Worm (Caenorhabditis elegans): ENCODE data around the gene nhr-105.

nhr-105 gene

ce11 chrIV:7016502-7016901 lies 33.5 kb upstream of the nhr-105 start (continued):
- TF ChIP-seq dmd-4 (tag; optimal IDR thresholded peaks at IDR 0.05) (no peak), mbf-1 (tag; optimal IDR thresholded peaks at IDR 0.05) (no peak), lsy-2 (tag; optimal IDR thresholded peaks at IDR 0.05) (peak in 1 of 2 experiments; percentile 63), nhr-6 (tag; optimal IDR thresholded peaks at IDR 0.05) (no peak), C34F6.9 (tag; optimal IDR thresholded peaks at IDR 0.05) (peak; percentile 88), ztf-1 (GFP tag; conservative IDR thresholded peaks at IDR 0.05) (no peak), peb-1 (tag; optimal IDR thresholded peaks at IDR 0.05) (no peak), fos-1 (tag; optimal IDR thresholded peaks at IDR 0.05) (no peak), zag-1 (tag; optimal IDR thresholded peaks at IDR 0.05) (no peak), nhr-77 (tag; optimal IDR thresholded peaks at IDR 0.05) (no peak), sma-3 (GFP tag; optimal IDR thresholded peaks at IDR 0.05) (no peak), nhr-237 (tag; optimal IDR thresholded peaks at IDR 0.05) (no peak)

DNA sequence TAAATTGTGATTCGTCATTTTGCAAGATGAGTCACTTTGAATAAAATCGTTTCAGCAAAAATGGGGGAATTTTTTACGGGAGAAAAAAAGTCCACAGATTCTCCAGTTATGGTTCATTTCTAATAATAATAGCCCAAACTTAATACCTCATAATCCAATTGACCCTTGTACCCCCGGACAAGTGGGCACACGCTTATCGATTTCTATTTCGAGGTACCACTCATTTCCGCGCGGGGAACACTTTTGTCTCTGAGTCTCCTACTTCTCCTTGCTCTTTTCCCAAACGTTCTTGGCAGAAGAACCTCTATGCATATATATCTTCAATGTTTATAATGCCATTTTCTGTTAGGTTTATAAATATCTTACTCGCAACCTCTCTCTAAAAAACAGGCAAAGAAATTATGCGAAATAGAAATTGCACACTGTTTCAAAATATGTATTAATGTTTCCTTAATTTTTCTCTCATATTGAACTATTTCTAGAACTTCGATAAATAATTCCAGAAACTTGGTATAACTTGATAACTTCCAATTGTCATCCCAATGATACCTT lies 32.8 kb upstream of the nhr-105 start, which contains the start of gene gldi-4:
Gene gldi-4 (plus strand): TSS at position 502 of the 552 bp plus-strand sequence.
- TF ChIP-seq nhr-6 (tag; optimal IDR thresholded peaks at IDR 0.05) (no peak), snpc-4 (tag; optimal IDR thresholded peaks at IDR 0.05) (no peak), mbf-1 (tag; optimal IDR thresholded peaks at IDR 0.05) (no peak), ama-1 (optimal IDR thresholded peaks at IDR 0.05) (no peak), ZK546.5 (tag; optimal IDR thresholded peaks at IDR 0.05) (no peak), ceh-16 (tag; optimal IDR thresholded peaks at IDR 0.05) (no peak), lin-39 (tag; optimal IDR thresholded peaks at IDR 0.05) (no peak), elt-3 (tag; optimal IDR thresholded peaks at IDR 0.05) (no peak), mab-5 (tag; optimal IDR thresholded peaks at IDR 0.05) (no peak), crh-2 (tag; optimal IDR thresholded peaks at IDR 0.05) (no peak), blmp-1 (tag; optimal IDR thresholded peaks at IDR 0.05; ENCODE audit: insufficient read depth) (no peak), peb-1 (tag; optimal IDR thresholded peaks at IDR 0.05) (no peak), sma-9 (GFP tag; optimal IDR thresholded peaks at IDR 0.05) (no peak), sma-9 (tag; optimal IDR thresholded peaks at IDR 0.05) (no peak), ceh-82 (tag; optimal IDR thresholded peaks at IDR 0.05) (no peak), zag-1 (tag; optimal IDR thresholded peaks at IDR 0.05) (no peak), unc-55 (GFP tag; optimal IDR thresholded peaks at IDR 0.05) (no peak), aly-2 (tag; optimal IDR thresholded peaks at IDR 0.05) (no peak), unc-62 (GFP tag; optimal IDR thresholded peaks at IDR 0.05) (no peak)

DNA sequence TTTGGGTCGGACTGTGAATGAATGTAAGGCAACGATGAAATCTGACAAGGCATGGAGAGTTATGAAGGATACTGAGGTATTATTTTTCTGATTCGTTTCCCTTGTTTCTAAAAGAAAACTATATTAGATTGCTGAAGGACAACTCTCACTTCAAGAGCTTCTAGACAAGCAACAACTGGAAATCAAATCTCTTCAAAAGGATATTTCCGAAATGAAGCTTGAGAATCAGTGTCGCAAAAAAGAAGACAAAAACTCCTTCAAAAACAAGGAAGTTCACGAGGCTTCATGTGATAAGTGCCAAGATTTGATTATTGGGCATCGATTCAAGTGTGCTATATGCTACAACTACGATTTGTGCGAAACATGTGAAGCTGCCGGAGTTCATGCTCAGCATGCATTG lies 31.3 kb upstream of the nhr-105 start:
- TF ChIP-seq nhr-25 (tag; optimal IDR thresholded peaks at IDR 0.05) (no peak), unc-55 (GFP tag; optimal IDR thresholded peaks at IDR 0.05) (no peak), snpc-4 (tag; optimal IDR thresholded peaks at IDR 0.05) (no peak), nhr-6 (tag; optimal IDR thresholded peaks at IDR 0.05) (no peak), ZK546.5 (tag; optimal IDR thresholded peaks at IDR 0.05) (no peak), nhr-21 (tag; optimal IDR thresholded peaks at IDR 0.05) (no peak), Y55F3AM.14 (GFP tag; optimal IDR thresholded peaks at IDR 0.05) (no peak), lin-13 (GFP tag; optimal IDR thresholded peaks at IDR 0.05) (no peak), sma-3 (GFP tag; optimal IDR thresholded peaks at IDR 0.05) (no peak), sem-4 (tag; optimal IDR thresholded peaks at IDR 0.05) (no peak), C34F6.9 (tag; optimal IDR thresholded peaks at IDR 0.05) (no peak), egl-27 (tag; optimal IDR thresholded peaks at IDR 0.05) (no peak), dmd-4 (tag; optimal IDR thresholded peaks at IDR 0.05) (no peak), blmp-1 (tag; optimal IDR thresholded peaks at IDR 0.05; ENCODE audit: insufficient read depth) (no peak), zag-1 (tag; optimal IDR thresholded peaks at IDR 0.05) (no peak), nhr-237 (tag; optimal IDR thresholded peaks at IDR 0.05) (no peak)

- peak; percentile 50 for TF ChIP-seq crh-2 (tag; optimal IDR thresholded peaks at IDR 0.05)
- peak; percentile 25 for TF ChIP-seq F13H6.1 (tag; optimal IDR thresholded peaks at IDR 0.05)
- TF ChIP-seq sem-4 (tag; optimal IDR thresholded peaks at IDR 0.05): no peak
- peak; percentile 53 for TF ChIP-seq nhr-25 (tag; optimal IDR thresholded peaks at IDR 0.05)
- peak; percentile 64 for TF ChIP-seq sma-9 (GFP tag; optimal IDR thresholded peaks at IDR 0.05)
- TF ChIP-seq sma-9 (tag; optimal IDR thresholded peaks at IDR 0.05): no peak
- no peak for TF ChIP-seq nhr-21 (tag; optimal IDR thresholded peaks at IDR 0.05)
- TF ChIP-seq fos-1 (tag; optimal IDR thresholded peaks at IDR 0.05): peak; percentile 24
- peak; percentile 41 for TF ChIP-seq sma-3 (GFP tag; optimal IDR thresholded peaks at IDR 0.05)
- TF ChIP-seq mdl-1 (tag; optimal IDR thresholded peaks at IDR 0.05): peak in 1 of 2 experiments; percentile 22
- TF ChIP-seq lsy-2 (tag; optimal IDR thresholded peaks at IDR 0.05): peak in 1 of 2 experiments; percentile 29
- no peak for TF ChIP-seq nhr-12 (tag; optimal IDR thresholded peaks at IDR 0.05)
- peak; percentile 25 for TF ChIP-seq C34F6.9 (tag; optimal IDR thresholded peaks at IDR 0.05)
- peak; percentile 45 for TF ChIP-seq nhr-129 (tag; optimal IDR thresholded peaks at IDR 0.05)
- no peak for TF ChIP-seq unc-62 (GFP tag; optimal IDR thresholded peaks at IDR 0.05)
- TF ChIP-seq mbf-1 (tag; optimal IDR thresholded peaks at IDR 0.05): no peak
- no peak for TF ChIP-seq lin-39 (tag; optimal IDR thresholded peaks at IDR 0.05)
- TF ChIP-seq gmeb-1 (tag; optimal IDR thresholded peaks at IDR 0.05): peak; percentile 27
These were observed 29.3 kb upstream of the nhr-105 start for ce11 chrIV:7020630-7021029.

All from whole organism, L2 larva.